Worm (Caenorhabditis elegans) whole organism, midembryonic: Measurements from ENCODE around the gene K04A8.20.

Source experiments
- T22C8.4 ChIP-seq: fragments of 200-800 bp; sonication (Bioruptor generic); IDR thresholded peaks from 2 replicates; pipeline ENCODE4 v1.3.6; 2022; ENCODE audit warnings: missing genetic modification characterization, missing compliant biosample characterization
- cog-1 ChIP-seq: sonication (generic microtip); optimal IDR thresholded peaks from 2 replicates; lab custom pipeline; 2016; ENCODE audit warnings: missing genetic modification characterization, missing compliant biosample characterization
- flt-1 ChIP-seq: fragments of 200-800 bp; sonication (Bioruptor generic); IDR thresholded peaks from 2 replicates; pipeline ENCODE4 v1.3.6; 2022; ENCODE audit warnings: missing genetic modification characterization, missing compliant biosample characterization
- klf-2 ChIP-seq: fragments of 200-800 bp; sonication (Bioruptor generic); conservative IDR thresholded peaks from 2 replicates; pipeline ENCODE4 v1.3.6; 2022; ENCODE audit warnings: missing genetic modification reagents, missing genetic modification characterization, missing compliant biosample characterization
- med-1 ChIP-seq: sonication (generic microtip); optimal IDR thresholded peaks from 2 replicates; lab custom pipeline; 2017; ENCODE audit warnings: missing genetic modification characterization, mild to moderate bottlenecking, missing compliant biosample characterization, antibody characterized with exemption, missing genetic modification reagents; ENCODE audit not compliant: insufficient read depth
- ref-1 ChIP-seq: fragments of 200-800 bp; sonication (Bioruptor generic); conservative IDR thresholded peaks from 2 replicates; pipeline ENCODE4 v1.3.6; 2022; ENCODE audit warnings: missing genetic modification reagents, missing genetic modification characterization, missing compliant biosample characterization
- tab-1 ChIP-seq: fragments of 200-800 bp; sonication (Bioruptor generic); IDR thresholded peaks from 2 replicates; pipeline ENCODE4 v1.3.6; 2022; ENCODE audit warnings: missing genetic modification characterization, missing compliant biosample characterization
- ztf-23 ChIP-seq: fragments of 200-800 bp; sonication (Bioruptor generic); IDR thresholded peaks from 2 replicates; pipeline ENCODE4 v1.3.6; 2022; ENCODE audit warnings: missing genetic modification reagents, missing genetic modification characterization, missing compliant biosample characterization
- ztf-29 ChIP-seq: fragments of 200-800 bp; sonication (Bioruptor generic); IDR thresholded peaks from 2 replicates; pipeline ENCODE4 v1.3.6; 2022; ENCODE audit warnings: missing genetic modification reagents, missing genetic modification characterization, missing compliant biosample characterization

K04A8.20 gene

DNA sequence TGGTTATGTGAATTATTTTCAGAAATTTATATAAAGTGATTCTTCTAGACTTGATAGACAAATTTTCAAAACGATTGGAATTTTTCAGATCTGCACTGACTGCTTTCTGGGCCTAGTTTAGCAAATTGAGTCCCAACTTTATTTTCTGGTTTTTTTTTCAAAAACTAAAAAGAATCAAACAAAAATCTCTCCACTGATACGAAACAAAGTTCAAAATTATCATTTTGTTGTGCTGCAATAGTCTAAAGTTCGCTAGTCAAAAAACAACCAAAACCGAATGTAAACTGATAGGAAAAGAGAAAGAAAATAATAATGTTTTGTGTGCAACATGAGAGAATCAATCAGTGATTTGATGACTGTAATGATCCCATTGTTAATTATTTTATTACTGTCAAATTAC is 623 bp downstream of the K04A8.20 start, which contains the start of gene lipl-4:
lipl-4 (plus strand) TSS at position 301 of the 400 bp plus-strand sequence.
- TF ChIP-seq ztf-23 (GFP tag; lab: Robert Waterston, UW): no peak
- TF ChIP-seq ztf-29 (GFP tag; lab: Robert Waterston, UW): no peak
- TF ChIP-seq T22C8.4 (GFP tag; lab: Robert Waterston, UW): no peak
- no peak for TF ChIP-seq flt-1 (GFP tag; lab: Robert Waterston, UW)
- no peak for TF ChIP-seq tab-1 (GFP tag; lab: Robert Waterston, UW)
- no peak for TF ChIP-seq cog-1 (tag; lab: Kevin White, UChicago)
- TF ChIP-seq ref-1 (GFP tag; lab: Robert Waterston, UW): no peak
- TF ChIP-seq med-1: no peak
- no peak for TF ChIP-seq klf-2 (GFP tag; lab: Robert Waterston, UW)

DNA sequence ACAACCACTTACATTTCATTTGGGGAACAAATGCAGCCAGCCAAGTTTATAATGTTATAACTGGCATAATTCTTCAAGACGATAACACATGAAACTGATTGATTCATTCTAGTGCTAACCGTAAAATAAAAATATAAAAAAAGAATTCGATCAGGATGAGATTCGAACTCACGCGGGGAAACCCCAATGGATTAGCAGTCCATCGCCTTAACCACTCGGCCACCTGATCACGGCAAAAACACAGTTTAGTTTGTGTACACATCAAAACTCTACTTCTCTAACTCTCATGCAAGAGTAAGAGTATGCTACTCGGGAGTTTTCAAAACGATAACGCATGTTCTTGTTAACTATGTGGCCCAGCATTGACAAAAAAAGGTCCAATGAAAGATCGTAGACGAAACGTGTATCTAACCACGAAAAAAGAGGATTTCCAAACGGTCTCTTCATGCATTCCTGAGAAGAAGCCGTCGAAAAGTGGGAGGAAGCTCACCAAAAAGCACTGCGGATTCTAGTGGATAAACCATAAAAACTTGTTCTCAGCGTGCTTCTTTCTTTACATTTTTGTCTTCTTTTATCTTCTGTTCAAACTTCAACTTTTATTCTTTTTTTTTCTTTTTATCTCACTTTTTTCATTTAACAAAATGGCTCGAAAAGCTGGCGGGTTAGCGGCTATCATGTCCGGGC is 2.6 kb downstream of the K04A8.20 start, which contains the start of gene twk-10:
twk-10 (plus strand) TSS at position 634 of the 684 bp plus-strand sequence.
- TF ChIP-seq flt-1 (GFP tag; lab: Robert Waterston, UW): peak; percentile 60; the same call in 1 of the 2 replicates
- no peak for TF ChIP-seq klf-2 (GFP tag; lab: Robert Waterston, UW)
- TF ChIP-seq cog-1 (tag; lab: Kevin White, UChicago): no peak
- TF ChIP-seq tab-1 (GFP tag; lab: Robert Waterston, UW): 0 out of 2 replicates have a peak, but pooled peaks have one; percentile 57
- TF ChIP-seq ztf-29 (GFP tag; lab: Robert Waterston, UW): no peak
- no peak; the same call in 1 of the 2 replicates for TF ChIP-seq T22C8.4 (GFP tag; lab: Robert Waterston, UW)
- peak; percentile 51; the same call in 1 of the 2 replicates for TF ChIP-seq ref-1 (GFP tag; lab: Robert Waterston, UW)
- TF ChIP-seq ztf-23 (GFP tag; lab: Robert Waterston, UW): no peak
- no peak for TF ChIP-seq med-1

DNA sequence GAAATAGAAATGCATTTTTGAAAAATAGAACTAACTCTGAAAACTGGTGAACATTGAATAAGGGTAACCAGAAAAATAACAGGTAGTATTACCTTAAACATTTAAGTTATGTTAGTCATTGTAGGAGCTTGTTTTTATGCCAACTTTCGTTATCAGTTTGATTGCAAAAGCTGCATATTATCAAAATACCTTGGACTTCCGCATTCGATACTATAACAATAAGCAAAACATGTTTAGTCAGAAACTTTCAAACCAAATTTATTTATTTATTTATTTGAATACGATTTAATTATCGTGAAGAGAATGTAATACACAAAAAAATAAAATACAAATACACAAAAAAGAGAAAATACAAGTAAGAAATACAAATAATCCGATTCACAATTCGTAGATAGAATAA is 5.1 kb downstream of the K04A8.20 start, which contains the start of gene K04A8.19:
K04A8.19 (minus strand) TSS at position 101 of the 400 bp plus-strand sequence.
- TF ChIP-seq klf-2 (GFP tag; lab: Robert Waterston, UW) (no peak), ztf-29 (GFP tag; lab: Robert Waterston, UW) (no peak), med-1 (no peak), ref-1 (GFP tag; lab: Robert Waterston, UW) (no peak), flt-1 (GFP tag; lab: Robert Waterston, UW) (no peak), tab-1 (GFP tag; lab: Robert Waterston, UW) (no peak), T22C8.4 (GFP tag; lab: Robert Waterston, UW) (no peak), ztf-23 (GFP tag; lab: Robert Waterston, UW) (no peak), cog-1 (tag; lab: Kevin White, UChicago) (no peak)

DNA sequence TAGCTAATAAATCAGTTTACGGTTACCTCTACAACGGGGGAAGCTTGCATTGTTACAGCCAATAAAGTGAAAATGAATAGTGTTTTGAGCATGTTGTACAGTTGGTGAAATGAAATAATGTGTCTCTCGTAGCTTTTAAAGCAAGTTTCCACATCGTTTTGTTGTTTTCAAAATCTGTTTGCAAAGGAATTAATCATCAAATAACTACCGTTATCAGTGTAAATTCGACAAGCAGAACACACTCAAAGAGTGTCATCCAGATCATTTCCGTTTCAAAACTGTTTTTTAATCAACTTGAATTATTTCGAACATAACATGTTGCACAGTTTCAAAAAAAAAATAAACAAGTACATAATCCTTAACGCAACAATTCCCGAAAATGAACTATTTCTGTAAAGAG is 7.8 kb downstream of the K04A8.20 start, which contains the start of gene spp-27:
spp-27 (minus strand) TSS at position 101 of the 400 bp plus-strand sequence.
- TF ChIP-seq klf-2 (GFP tag; lab: Robert Waterston, UW) (no peak), T22C8.4 (GFP tag; lab: Robert Waterston, UW) (no peak), flt-1 (GFP tag; lab: Robert Waterston, UW) (no peak), med-1 (no peak), cog-1 (tag; lab: Kevin White, UChicago) (no peak), ztf-29 (GFP tag; lab: Robert Waterston, UW) (no peak)

DNA sequence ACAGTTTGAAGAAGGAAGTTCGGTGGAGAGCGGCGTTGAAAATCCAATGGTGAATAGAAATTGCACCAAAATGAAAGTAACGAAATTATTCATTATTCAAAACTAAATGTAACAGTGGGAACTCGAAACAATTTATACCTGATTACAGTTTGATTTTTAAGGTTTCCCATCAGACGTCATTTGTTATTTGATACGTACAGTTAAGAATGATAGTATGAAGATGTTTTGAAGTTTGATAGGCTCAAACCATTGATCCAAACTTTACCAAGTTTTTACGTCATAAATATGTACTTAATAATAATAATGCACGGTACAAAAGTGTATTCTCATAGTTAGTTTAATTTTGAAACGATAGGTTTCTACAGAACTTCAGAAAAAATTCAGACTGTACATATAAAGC is 8.9 kb downstream of the K04A8.20 start, which contains the start of gene spp-20:
spp-20 (minus strand) TSS at position 101 of the 400 bp plus-strand sequence.
- TF ChIP-seq klf-2 (GFP tag; lab: Robert Waterston, UW): no peak
- TF ChIP-seq ref-1 (GFP tag; lab: Robert Waterston, UW): no peak
- TF ChIP-seq flt-1 (GFP tag; lab: Robert Waterston, UW): no peak
- no peak for TF ChIP-seq ztf-23 (GFP tag; lab: Robert Waterston, UW)
- no peak for TF ChIP-seq tab-1 (GFP tag; lab: Robert Waterston, UW)
- no peak for TF ChIP-seq cog-1 (tag; lab: Kevin White, UChicago)
- TF ChIP-seq ztf-29 (GFP tag; lab: Robert Waterston, UW): no peak
- no peak for TF ChIP-seq T22C8.4 (GFP tag; lab: Robert Waterston, UW)
- no peak for TF ChIP-seq med-1

DNA sequence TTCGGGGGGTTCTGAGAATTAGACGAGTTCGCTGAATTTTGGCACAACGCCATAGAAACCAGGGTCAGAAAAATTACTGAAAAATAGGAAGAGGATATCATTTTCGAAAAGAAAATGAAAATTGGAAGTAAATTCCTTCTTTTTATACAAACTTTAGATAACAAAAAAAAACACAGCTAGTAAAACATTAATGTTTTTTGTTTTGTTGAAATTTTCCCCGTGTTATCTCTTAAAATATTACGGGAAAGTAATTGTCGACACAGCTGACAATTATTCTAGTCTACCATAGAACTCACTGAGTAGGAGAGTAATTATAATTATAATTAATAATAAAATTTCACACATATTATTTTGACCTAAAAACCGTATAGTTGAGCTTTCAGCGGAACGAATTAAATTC is 9.9 kb downstream of the K04A8.20 start, which contains the start of gene spp-26:
spp-26 (minus strand) TSS at position 101 of the 400 bp plus-strand sequence.
- TF ChIP-seq med-1 (no peak), flt-1 (GFP tag; lab: Robert Waterston, UW) (no peak), ztf-23 (GFP tag; lab: Robert Waterston, UW) (no peak), klf-2 (GFP tag; lab: Robert Waterston, UW) (no peak), T22C8.4 (GFP tag; lab: Robert Waterston, UW) (no peak), ref-1 (GFP tag; lab: Robert Waterston, UW) (no peak), tab-1 (GFP tag; lab: Robert Waterston, UW) (no peak), ztf-29 (GFP tag; lab: Robert Waterston, UW) (no peak), cog-1 (tag; lab: Kevin White, UChicago) (no peak)

DNA sequence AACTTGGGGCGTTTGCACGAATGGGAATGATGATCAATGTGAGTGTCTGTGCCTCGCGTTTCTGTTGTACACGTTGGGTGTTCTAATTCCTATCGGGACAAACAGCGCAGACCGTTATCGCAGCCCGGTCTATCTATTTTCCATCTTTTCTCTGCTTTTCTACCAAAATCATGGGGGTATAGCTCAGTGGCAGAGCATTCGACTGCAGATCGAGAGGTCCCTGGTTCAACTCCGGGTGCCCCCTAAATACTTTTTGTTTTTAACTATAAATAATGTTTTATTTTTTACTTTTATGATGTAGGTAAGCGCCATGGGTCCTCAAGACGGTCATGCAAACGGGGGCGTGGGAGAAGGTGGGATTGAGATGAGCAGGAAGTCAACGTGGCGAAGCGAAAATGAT is 10.3 kb downstream of the K04A8.20 start:
- no peak for TF ChIP-seq klf-2 (GFP tag; lab: Robert Waterston, UW)
- TF ChIP-seq ztf-29 (GFP tag; lab: Robert Waterston, UW): 0 out of 2 replicates have a peak, but pooled peaks have one; percentile 12
- TF ChIP-seq tab-1 (GFP tag; lab: Robert Waterston, UW): no peak

DNA sequence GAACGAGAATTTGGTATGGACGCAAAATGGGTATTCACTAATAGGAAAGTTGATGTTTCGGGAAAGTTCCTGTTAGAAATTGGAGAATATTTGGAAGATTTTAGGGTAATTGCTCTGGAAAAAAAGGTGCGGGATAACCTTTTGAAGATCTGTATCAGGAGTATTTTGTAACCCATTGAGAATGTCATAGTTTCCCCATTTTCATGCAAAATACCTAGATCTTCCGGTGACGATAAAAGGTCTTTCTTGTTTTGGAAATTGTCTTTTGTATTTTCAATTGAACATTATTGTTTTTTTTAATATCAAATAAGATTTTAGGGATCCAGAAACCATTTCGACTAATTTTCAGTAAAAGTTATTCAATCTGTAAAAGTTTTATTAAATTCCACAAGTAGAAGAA is 12.3 kb downstream of the K04A8.20 start, which contains the start of gene spp-19:
spp-19 (minus strand) TSS at position 101 of the 400 bp plus-strand sequence.
- TF ChIP-seq ref-1 (GFP tag; lab: Robert Waterston, UW): no peak

DNA sequence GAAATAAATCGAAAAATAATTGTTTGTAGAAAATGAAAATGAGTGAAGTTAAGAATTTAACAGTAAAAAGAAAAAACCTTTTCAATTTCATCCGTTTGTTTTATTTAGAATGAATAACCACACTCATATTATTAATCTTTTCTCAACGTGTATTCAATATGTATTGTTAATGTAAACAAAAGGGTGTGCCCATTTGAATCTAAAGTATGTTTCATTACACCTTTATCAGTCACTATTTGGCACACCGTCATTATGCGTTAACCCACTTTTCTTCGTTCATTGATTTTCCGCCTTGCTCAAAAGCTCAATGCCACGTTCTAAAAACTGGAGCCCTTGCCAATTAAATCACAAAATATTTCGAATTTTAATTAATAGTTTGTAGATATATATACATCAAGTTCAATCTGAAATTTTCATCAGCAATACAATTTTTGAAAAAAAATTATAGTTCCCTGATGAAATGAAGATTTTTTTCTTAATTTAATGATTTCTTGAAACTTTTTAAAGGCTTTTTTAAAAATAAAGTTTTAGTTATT is 16.7 kb downstream of the K04A8.20 start, which contains the start of gene K04A8.1:
K04A8.1 (plus strand) TSS at position 486 of the 536 bp plus-strand sequence.
- TF ChIP-seq ref-1 (GFP tag; lab: Robert Waterston, UW) (no peak), ztf-23 (GFP tag; lab: Robert Waterston, UW) (no peak), tab-1 (GFP tag; lab: Robert Waterston, UW) (no peak), flt-1 (GFP tag; lab: Robert Waterston, UW) (no peak), cog-1 (tag; lab: Kevin White, UChicago) (no peak), klf-2 (GFP tag; lab: Robert Waterston, UW) (no peak), ztf-29 (GFP tag; lab: Robert Waterston, UW) (no peak), T22C8.4 (GFP tag; lab: Robert Waterston, UW) (no peak), med-1 (no peak)
